Worm (Caenorhabditis elegans) whole organism, early embryonic: Measurements from ENCODE around the gene sulp-2.

ENCODE experiments used
- ama-1 ChIP-seq: fragments of 150-350 bp; optimal IDR thresholded peaks from 2 replicates; lab custom pipeline; 2014
- ceh-13 ChIP-seq: fragments of 200-800 bp; sonication (Bioruptor generic); optimal IDR thresholded peaks from 2 replicates; lab custom pipeline; 2018; ENCODE audit warnings: mild to moderate bottlenecking, missing genetic modification characterization, missing compliant biosample characterization
- ceh-36 ChIP-seq: sonication (generic microtip); optimal IDR thresholded peaks from 2 replicates; lab custom pipeline; 2016; ENCODE audit warnings: missing genetic modification characterization, inconsistent platforms, missing compliant biosample characterization
- hmg-4 ChIP-seq: fragments of 200-800 bp; sonication (Bioruptor generic); optimal IDR thresholded peaks from 2 replicates; lab custom pipeline; 2018; ENCODE audit warnings: mild to moderate bottlenecking, missing genetic modification characterization, missing compliant biosample characterization
- hnd-1 ChIP-seq: sonication (generic microtip); optimal IDR thresholded peaks from 2 replicates; lab custom pipeline; 2016; ENCODE audit warnings: missing genetic modification characterization, missing compliant biosample characterization
- scrt-1 ChIP-seq: fragments of 200-800 bp; sonication (Bioruptor generic); IDR thresholded peaks from 2 replicates; pipeline ENCODE4 v1.3.6; 2022; ENCODE audit warnings: missing genetic modification characterization, missing compliant biosample characterization
- tbx-37 ChIP-seq: fragments of 200-800 bp; sonication (Bioruptor generic); conservative IDR thresholded peaks from 2 replicates; pipeline ENCODE4 v1.3.6; 2022; ENCODE audit warnings: missing genetic modification reagents, missing genetic modification characterization, missing compliant biosample characterization

ce11 chrX:5592517-5593183 lies 6.5 kb downstream of the sulp-2 start, which contains the start of gene unc-97:
- no peak for TF ChIP-seq ceh-36 (tag; lab: Kevin White, UChicago)
- TF ChIP-seq hmg-4 (GFP tag; lab: Kevin White, UChicago), result no peak
- TF ChIP-seq tbx-37 (GFP tag; lab: Robert Waterston, UW), result no peak
- no peak for TF ChIP-seq ceh-13 (GFP tag; lab: Kevin White, UChicago)
- no peak for TF ChIP-seq ama-1 (lab: Kevin White, UChicago)
- TF ChIP-seq hnd-1 (tag; lab: Kevin White, UChicago), result no peak
- TF ChIP-seq scrt-1, result no peak
